Fruit fly (Drosophila melanogaster) whole organism, embryonic: ENCODE results near the gene vkg.

ENCODE experiments used
- Atf6 ChIP-seq: fragments of 200-800 bp; sonication (Bioruptor generic); IDR thresholded peaks from 2 replicates; pipeline ENCODE4 v1.3.6; 2022; ENCODE audit warnings: missing biosample characterization, missing genetic modification characterization
- CG11560 ChIP-seq: fragments of 200-800 bp; sonication (Bioruptor generic); IDR thresholded peaks from 3 replicates; pipeline ENCODE4 v1.3.6; 2022; ENCODE audit warnings: missing biosample characterization, missing genetic modification characterization
- CG12104 ChIP-seq: fragments of 200-800 bp; sonication (Bioruptor generic); optimal IDR thresholded peaks from 3 replicates; lab custom pipeline; 2016; ENCODE audit warnings: missing biosample characterization, missing genetic modification characterization
- CG12219 ChIP-seq: fragments of 200-800 bp; sonication (Bioruptor generic); optimal IDR thresholded peaks from 3 replicates; lab custom pipeline; 2018; ENCODE audit warnings: missing biosample characterization, mild to moderate bottlenecking, missing genetic modification characterization
- CG13123 ChIP-seq: fragments of 200-800 bp; sonication (Bioruptor generic); optimal IDR thresholded peaks from 2 replicates; lab custom pipeline; 2016; ENCODE audit warnings: missing biosample characterization, missing genetic modification characterization
- CG14965 ChIP-seq: fragments of 200-800 bp; sonication (Bioruptor generic); optimal IDR thresholded peaks from 2 replicates; lab custom pipeline; 2016; ENCODE audit warnings: missing biosample characterization, missing genetic modification characterization, borderline replicate concordance
- CG15269 ChIP-seq: fragments of 200-800 bp; sonication (Bioruptor generic); optimal IDR thresholded peaks from 2 replicates; lab custom pipeline; 2018; ENCODE audit warnings: missing biosample characterization, mild to moderate bottlenecking, missing genetic modification characterization, moderate library complexity
- CG1602 ChIP-seq: fragments of 200-800 bp; sonication (Bioruptor generic); optimal IDR thresholded peaks from 3 replicates; lab custom pipeline; 2016; ENCODE audit warnings: missing biosample characterization, missing genetic modification characterization
- CG1832 ChIP-seq: fragments of 200-800 bp; sonication (Bioruptor generic); optimal IDR thresholded peaks from 2 replicates; lab custom pipeline; 2017; ENCODE audit warnings: missing biosample characterization, mild to moderate bottlenecking, missing genetic modification characterization, inconsistent platforms
- CG30431 ChIP-seq: fragments of 200-800 bp; sonication (Bioruptor generic); optimal IDR thresholded peaks from 2 replicates; lab custom pipeline; 2017; ENCODE audit warnings: missing biosample characterization, missing genetic modification characterization
- CG3995 ChIP-seq: fragments of 200-800 bp; sonication (Bioruptor generic); optimal IDR thresholded peaks from 3 replicates; lab custom pipeline; 2016; ENCODE audit warnings: missing biosample characterization, missing genetic modification characterization
- CG4404 ChIP-seq: fragments of 200-800 bp; sonication (Bioruptor generic); IDR thresholded peaks from 2 replicates; pipeline ENCODE4 v1.3.6; 2022; ENCODE audit warnings: missing biosample characterization, missing genetic modification characterization
- CG4424 ChIP-seq: fragments of 200-800 bp; sonication (Bioruptor generic); optimal IDR thresholded peaks from 3 replicates; lab custom pipeline; 2016; ENCODE audit warnings: missing biosample characterization, missing genetic modification characterization
- CG7928 ChIP-seq: fragments of 200-800 bp; sonication (Bioruptor generic); optimal IDR thresholded peaks from 2 replicates; lab custom pipeline; 2017; ENCODE audit warnings: missing biosample characterization, mild to moderate bottlenecking, missing genetic modification characterization
- CG7987 ChIP-seq: fragments of 200-800 bp; sonication (Bioruptor generic); optimal IDR thresholded peaks from 2 replicates; lab custom pipeline; 2018; ENCODE audit warnings: missing biosample characterization, mild to moderate bottlenecking, missing genetic modification characterization, moderate library complexity
- CG8765 ChIP-seq: fragments of 200-800 bp; sonication (Bioruptor generic); IDR thresholded peaks from 2 replicates; pipeline ENCODE4 v1.3.6; 2022; ENCODE audit warnings: missing biosample characterization, missing genetic modification characterization
- CTCF ChIP-seq: fragments of 200-800 bp; sonication (Bioruptor generic); optimal IDR thresholded peaks from 2 replicates; lab custom pipeline; 2017; ENCODE audit warnings: missing biosample characterization, mild to moderate bottlenecking, missing genetic modification characterization, moderate library complexity
- Camta ChIP-seq: fragments of 200-800 bp; sonication (Bioruptor generic); optimal IDR thresholded peaks from 2 replicates; lab custom pipeline; 2016; ENCODE audit warnings: missing biosample characterization, missing genetic modification characterization
- CrebB ChIP-seq: fragments of 200-800 bp; sonication (Bioruptor generic); optimal IDR thresholded peaks from 3 replicates; lab custom pipeline; 2018; ENCODE audit warnings: missing biosample characterization, mild to moderate bottlenecking, missing genetic modification characterization
- H2.0 ChIP-seq: fragments of 200-800 bp; sonication (Bioruptor generic); IDR thresholded peaks from 2 replicates; pipeline ENCODE4 v1.3.6; 2022; ENCODE audit warnings: missing biosample characterization, missing genetic modification characterization
- HmgZ ChIP-seq: fragments of 200-800 bp; sonication (Bioruptor generic); optimal IDR thresholded peaks from 2 replicates; lab custom pipeline; 2018; ENCODE audit warnings: missing biosample characterization, mild to moderate bottlenecking, missing genetic modification characterization
- NC2β ChIP-seq: fragments of 200-800 bp; sonication (Bioruptor generic); optimal IDR thresholded peaks from 2 replicates; lab custom pipeline; 2016; ENCODE audit warnings: missing biosample characterization, missing genetic modification characterization
- NK7.1 ChIP-seq: fragments of 200-800 bp; sonication (Bioruptor generic); optimal IDR thresholded peaks from 3 replicates; lab custom pipeline; 2016; ENCODE audit warnings: missing biosample characterization, missing genetic modification characterization
- Neu2 ChIP-seq: fragments of 200-800 bp; sonication (Bioruptor generic); optimal IDR thresholded peaks from 3 replicates; lab custom pipeline; 2016; ENCODE audit warnings: missing biosample characterization, missing genetic modification characterization, borderline replicate concordance
- Nf-YA ChIP-seq: fragments of 200-800 bp; sonication (Bioruptor generic); IDR thresholded peaks from 2 replicates; pipeline ENCODE4 v1.3.6; 2022; ENCODE audit warnings: missing biosample characterization, missing genetic modification characterization
- Nf-YB ChIP-seq: fragments of 200-800 bp; sonication (Bioruptor generic); optimal IDR thresholded peaks from 3 replicates; lab custom pipeline; 2019; ENCODE audit warnings: missing biosample characterization, mild to moderate bottlenecking, missing genetic modification characterization, moderate library complexity
- Nf-YC ChIP-seq: fragments of 200-800 bp; optimal IDR thresholded peaks from 3 replicates; lab custom pipeline; 2019; ENCODE audit warnings: missing biosample characterization, mild to moderate bottlenecking, missing genetic modification characterization, moderate library complexity
- Stat92E ChIP-seq, 3 experiments: fragments of >200 bp in 2 of 3; fragments of 200-800 bp in 1 of 3; sonication (Bioruptor generic) in 1 of 3; optimal IDR thresholded peaks; 2 replicates each; lab custom pipeline; 2017 to 2019; ENCODE audit warnings: missing biosample characterization in 3 of 3, missing genetic modification characterization in 3 of 3, mild to moderate bottlenecking in 1 of 3, moderate library complexity in 1 of 3
- Xbp1 ChIP-seq: fragments of 200-800 bp; sonication (Bioruptor generic); optimal IDR thresholded peaks from 3 replicates; lab custom pipeline; 2016; ENCODE audit warnings: missing biosample characterization, mild to moderate bottlenecking, missing genetic modification characterization
- ab ChIP-seq: fragments of 200-800 bp; sonication (Bioruptor generic); optimal IDR thresholded peaks from 2 replicates; lab custom pipeline; 2016; ENCODE audit warnings: missing biosample characterization, missing genetic modification characterization
- ato ChIP-seq: fragments of 200-800 bp; sonication (Bioruptor generic); IDR thresholded peaks from 2 replicates; pipeline ENCODE4 v1.3.6; 2022; ENCODE audit warnings: missing biosample characterization, missing genetic modification characterization; ENCODE audit not compliant: partially characterized antibody
- cato ChIP-seq: fragments of 200-800 bp; sonication (Bioruptor generic); optimal IDR thresholded peaks from 2 replicates; lab custom pipeline; 2016; ENCODE audit warnings: missing biosample characterization, missing genetic modification characterization, borderline replicate concordance
- croc ChIP-seq: fragments of 200-800 bp; sonication (Bioruptor generic); conservative IDR thresholded peaks from 3 replicates; pipeline ENCODE4 v1.3.6; 2022; ENCODE audit warnings: missing biosample characterization, missing genetic modification characterization
- disco-r ChIP-seq: fragments of 200-800 bp; sonication (Bioruptor generic); optimal IDR thresholded peaks from 2 replicates; lab custom pipeline; 2016; ENCODE audit warnings: missing biosample characterization, missing genetic modification characterization
- esg ChIP-seq: fragments of 200-800 bp; sonication (Bioruptor generic); conservative IDR thresholded peaks from 2 replicates; pipeline ENCODE4 v1.3.6; 2022; ENCODE audit warnings: missing biosample characterization, missing genetic modification characterization
- fd64A ChIP-seq: fragments of 200-800 bp; sonication (Bioruptor generic); optimal IDR thresholded peaks from 3 replicates; lab custom pipeline; 2018; ENCODE audit warnings: missing biosample characterization, mild to moderate bottlenecking, missing genetic modification characterization
- ftz-f1 ChIP-seq: fragments of 200-800 bp; sonication (Bioruptor generic); optimal IDR thresholded peaks from 2 replicates; lab custom pipeline; 2016; ENCODE audit warnings: missing biosample characterization, missing genetic modification characterization
- h ChIP-seq: fragments of >200 bp; optimal IDR thresholded peaks from 2 replicates; lab custom pipeline; 2017
- hb ChIP-seq: fragments of 200-800 bp; sonication (Bioruptor generic); IDR thresholded peaks from 3 replicates; pipeline ENCODE4 v1.3.6; 2022; ENCODE audit warnings: missing biosample characterization, missing genetic modification characterization; ENCODE audit not compliant: partially characterized antibody
- lab ChIP-seq: fragments of 200-800 bp; sonication (Bioruptor generic); optimal IDR thresholded peaks from 3 replicates; lab custom pipeline; 2017; ENCODE audit warnings: missing biosample characterization, missing genetic modification characterization, mild to moderate bottlenecking, moderate library complexity, missing genetic modification reagents
- pb ChIP-seq: fragments of 200-800 bp; sonication (Bioruptor generic); optimal IDR thresholded peaks from 3 replicates; lab custom pipeline; 2016; ENCODE audit warnings: missing biosample characterization, missing genetic modification characterization
- pfk ChIP-seq: fragments of 200-800 bp; sonication (Bioruptor generic); optimal IDR thresholded peaks from 2 replicates; lab custom pipeline; 2018; ENCODE audit warnings: missing biosample characterization, mild to moderate bottlenecking, missing genetic modification characterization, moderate library complexity
- pum ChIP-seq: fragments of 200-800 bp; sonication (Bioruptor generic); optimal IDR thresholded peaks from 2 replicates; lab custom pipeline; 2016; ENCODE audit warnings: missing biosample characterization, missing genetic modification characterization
- row ChIP-seq: fragments of 200-800 bp; sonication (Bioruptor generic); IDR thresholded peaks from 3 replicates; pipeline ENCODE4 v1.3.6; 2022; ENCODE audit warnings: missing biosample characterization, missing genetic modification characterization
- sens-2 ChIP-seq: fragments of 200-800 bp; sonication (Bioruptor generic); IDR thresholded peaks from 2 replicates; pipeline ENCODE4 v1.3.6; 2022; ENCODE audit warnings: missing biosample characterization, missing genetic modification characterization
- seq ChIP-seq: fragments of 200-800 bp; sonication (Bioruptor generic); IDR thresholded peaks from 2 replicates; pipeline ENCODE4 v1.3.6; 2022; ENCODE audit warnings: missing biosample characterization, missing genetic modification characterization
- shn ChIP-seq: fragments of 200-800 bp; sonication (Bioruptor generic); optimal IDR thresholded peaks from 3 replicates; lab custom pipeline; 2016; ENCODE audit warnings: missing biosample characterization, missing genetic modification characterization
- sr ChIP-seq: fragments of 200-800 bp; sonication (Bioruptor generic); IDR thresholded peaks from 3 replicates; pipeline ENCODE4 v1.3.6; 2022; ENCODE audit warnings: missing biosample characterization, missing genetic modification characterization
- wdn ChIP-seq: fragments of 200-800 bp; sonication (Bioruptor generic); IDR thresholded peaks from 2 replicates; pipeline ENCODE4 v1.3.6; 2022; ENCODE audit warnings: missing biosample characterization, missing genetic modification characterization
- wek ChIP-seq: fragments of 200-800 bp; sonication (Bioruptor generic); optimal IDR thresholded peaks from 3 replicates; lab custom pipeline; 2018; ENCODE audit warnings: missing biosample characterization, mild to moderate bottlenecking, missing genetic modification characterization, moderate library complexity

The vkg gene

dm6 chr2L:5070797-5071579 is 43.0 kb upstream of the vkg start, which contains the start of gene RpL37A (continued):
- TF ChIP-seq lab (peak; percentile 94), CG12104 (GFP tag; lab: Kevin White, UChicago) (peak; percentile 87), CG7928 (peak; percentile 64), CG8765 (GFP tag; lab: Robert Waterston, UW) (no peak), cato (GFP tag; lab: Kevin White, UChicago) (no peak), fd64A (GFP tag; lab: Kevin White, UChicago) (peak; percentile 76), Stat92E (GFP tag; optimal IDR thresholded peaks at IDR 0.05; lab: Kevin White, UChicago) (peak in 1 of 3 experiments; percentile 63), sens-2 (GFP tag; lab: Robert Waterston, UW) (peak; percentile 73), H2.0 (GFP tag; lab: Robert Waterston, UW) (peak; percentile 58; the same call in 1 of the 2 replicates), CG15269 (tag; lab: Kevin White, UChicago) (peak; percentile 57), CG4424 (peak; percentile 76), CrebB (tag; lab: Kevin White, UChicago) (peak; percentile 59), row (GFP tag; lab: Robert Waterston, UW) (peak; percentile 64), Nf-YB (GFP tag; lab: Kevin White, UChicago) (peak; percentile 68), pb (GFP tag; lab: Kevin White, UChicago) (peak; percentile 79), CG4404 (GFP tag; lab: Robert Waterston, UW) (no peak), Neu2 (peak; percentile 17), sr (GFP tag; lab: Robert Waterston, UW) (no peak; the same call in 1 of the 3 replicates), CG11560 (tag; lab: Robert Waterston, UW) (no peak; the same call in 2 of the 3 replicates), HmgZ (tag; lab: Kevin White, UChicago) (peak; percentile 90), CG30431 (GFP tag; lab: Kevin White, UChicago) (peak; percentile 63), ab (GFP tag; lab: Kevin White, UChicago) (no peak), seq (GFP tag; lab: Robert Waterston, UW) (peak; percentile 80), Nf-YA (GFP tag; lab: Robert Waterston, UW) (peak; percentile 60), NC2β (GFP tag; lab: Kevin White, UChicago) (peak; percentile 94), pfk (GFP tag; lab: Kevin White, UChicago) (peak; percentile 75), Xbp1 (GFP tag; lab: Kevin White, UChicago) (peak; percentile 75), pum (peak; percentile 46), CG7987 (GFP tag; lab: Kevin White, UChicago) (peak; percentile 96), CG1602 (no peak), disco-r (peak; percentile 72), wdn (peak; percentile 56; the same call in 1 of the 2 replicates), Nf-YC (peak; percentile 70), ato (GFP tag; lab: Robert Waterston, UW) (no peak), wek (GFP tag; lab: Kevin White, UChicago) (peak; percentile 79), h (lab: Kevin White, UChicago) (no peak), CG3995 (GFP tag; lab: Kevin White, UChicago) (peak; percentile 64), CG12219 (peak; percentile 77), shn (GFP tag; lab: Kevin White, UChicago) (peak; percentile 47), hb (no peak), ftz-f1 (GFP tag; lab: Kevin White, UChicago) (peak; percentile 30), CG14965 (GFP tag; lab: Kevin White, UChicago) (peak; percentile 68), esg (no peak), croc (GFP tag; lab: Robert Waterston, UW) (no peak), CG1832 (GFP tag; lab: Kevin White, UChicago) (no peak), Atf6 (peak; percentile 78), CG13123 (GFP tag; lab: Kevin White, UChicago) (peak; percentile 57), Camta (GFP tag; lab: Kevin White, UChicago) (peak; percentile 86), CTCF (peak; percentile 70), NK7.1 (peak; percentile 67)
